Fruit fly (Drosophila melanogaster) whole organism, pupa: ENCODE results near the gene aop.

Experiments
- CG10348 ChIP-seq: fragments of 200-800 bp; sonication (Bioruptor generic); IDR thresholded peaks from 2 replicates; pipeline ENCODE4 v1.3.6; 2022; ENCODE audit warnings: missing biosample characterization, missing genetic modification characterization
- CG12605 ChIP-seq: fragments of 200-800 bp; sonication (Bioruptor generic); IDR thresholded peaks from 2 replicates; pipeline ENCODE4 v1.3.6; 2022; ENCODE audit warnings: missing biosample characterization, missing genetic modification characterization
- CG17806 ChIP-seq: fragments of 200-800 bp; sonication (Bioruptor generic); optimal IDR thresholded peaks from 2 replicates; lab custom pipeline; 2018; ENCODE audit warnings: missing biosample characterization, mild to moderate bottlenecking, missing genetic modification characterization, moderate library complexity
- CG32121 ChIP-seq: fragments of 200-800 bp; sonication (Bioruptor generic); IDR thresholded peaks from 2 replicates; pipeline ENCODE4 v1.3.6; 2022; ENCODE audit warnings: missing biosample characterization, missing genetic modification characterization
- CG8301 ChIP-seq: fragments of 200-800 bp; sonication (Bioruptor generic); optimal IDR thresholded peaks from 2 replicates; lab custom pipeline; 2018; ENCODE audit warnings: missing biosample characterization, mild to moderate bottlenecking, missing genetic modification characterization
- CG9948 ChIP-seq: fragments of 200-800 bp; sonication (Bioruptor generic); optimal IDR thresholded peaks from 2 replicates; lab custom pipeline; 2018; ENCODE audit warnings: missing biosample characterization, mild to moderate bottlenecking, missing genetic modification characterization, moderate library complexity
- EcR ChIP-seq: fragments of 200-800 bp; sonication (Bioruptor generic); optimal IDR thresholded peaks from 3 replicates; lab custom pipeline; 2019; ENCODE audit warnings: missing biosample characterization, missing genetic modification characterization, mild to moderate bottlenecking, moderate library complexity, missing genetic modification reagents
- Ets98B ChIP-seq: fragments of 200-800 bp; sonication (Bioruptor generic); IDR thresholded peaks from 2 replicates; pipeline ENCODE4 v1.3.6; 2022; ENCODE audit warnings: missing biosample characterization, missing genetic modification characterization
- Pif1A ChIP-seq: fragments of 200-800 bp; sonication (Bioruptor generic); optimal IDR thresholded peaks from 3 replicates; lab custom pipeline; 2016; ENCODE audit warnings: missing biosample characterization, missing genetic modification characterization
- Pif1B ChIP-seq: fragments of 200-800 bp; sonication (Bioruptor generic); optimal IDR thresholded peaks from 3 replicates; lab custom pipeline; 2016; ENCODE audit warnings: missing biosample characterization, missing genetic modification characterization
- Snoo ChIP-seq: fragments of 200-800 bp; sonication (Bioruptor generic); optimal IDR thresholded peaks from 3 replicates; lab custom pipeline; 2017; ENCODE audit warnings: missing biosample characterization, mild to moderate bottlenecking, missing genetic modification characterization, inconsistent platforms
- fd96Ca ChIP-seq: fragments of 200-800 bp; sonication (Bioruptor generic); IDR thresholded peaks from 3 replicates; pipeline ENCODE4 v1.3.6; 2022; ENCODE audit warnings: missing biosample characterization, missing genetic modification characterization

DNA sequence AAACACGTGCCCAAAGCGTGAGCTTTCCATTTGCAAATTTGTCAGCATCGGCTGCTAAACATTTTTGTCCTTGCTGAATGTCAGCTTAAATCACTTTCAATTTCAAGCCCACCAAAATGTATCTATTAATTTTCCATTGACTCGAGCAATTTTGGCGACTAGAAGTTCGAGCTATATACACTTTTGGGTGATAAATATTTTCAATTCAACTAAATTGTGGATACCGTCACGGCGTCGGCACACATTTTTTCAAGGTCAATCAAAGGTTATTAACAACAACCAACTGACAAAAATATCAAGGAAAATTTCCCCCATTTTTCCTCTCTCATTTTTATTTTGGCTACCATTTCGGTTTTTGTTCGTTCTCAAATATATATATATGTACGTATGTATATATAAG lies 46.3 kb downstream of the aop start:
- TF ChIP-seq CG17806 (tag; lab: Kevin White, UChicago): no peak
- no peak for TF ChIP-seq CG9948 (tag; lab: Kevin White, UChicago)
- TF ChIP-seq CG32121 (GFP tag; lab: Robert Waterston, UW): no peak
- TF ChIP-seq CG8301 (tag; lab: Kevin White, UChicago): no peak
- TF ChIP-seq Pif1A (GFP tag; lab: Kevin White, UChicago): no peak
- no peak for TF ChIP-seq Ets98B (GFP tag; lab: Robert Waterston, UW)
- no peak for TF ChIP-seq EcR (GFP tag; lab: Kevin White, UChicago)
- no peak for TF ChIP-seq Snoo (tag; lab: Kevin White, UChicago)
- TF ChIP-seq Pif1B (GFP tag; lab: Kevin White, UChicago): no peak
- no peak for TF ChIP-seq CG10348 (GFP tag; lab: Robert Waterston, UW)
- TF ChIP-seq CG12605 (GFP tag; lab: Robert Waterston, UW): no peak
- no peak for TF ChIP-seq fd96Ca
